Fruit fly (Drosophila melanogaster) whole organism, wandering third instar larva: Measurements from ENCODE around the gene Cap-D3.

ENCODE experiments used
- CG32264 ChIP-seq: fragments of 200-800 bp; sonication (Bioruptor generic); optimal IDR thresholded peaks from 2 replicates; lab custom pipeline; 2016; ENCODE audit warnings: missing biosample characterization, missing genetic modification characterization
- CG9705 ChIP-seq: fragments of 200-800 bp; sonication (Bioruptor generic); optimal IDR thresholded peaks from 2 replicates; lab custom pipeline; 2018; ENCODE audit warnings: missing biosample characterization, mild to moderate bottlenecking, missing genetic modification characterization
- Dfd ChIP-seq: fragments of >200 bp; optimal IDR thresholded peaks from 2 replicates; lab custom pipeline; 2017; ENCODE audit warnings: missing biosample characterization, missing genetic modification characterization
- Dif ChIP-seq: fragments of 200-275, 200-300 bp; sonication (Bioruptor generic); optimal IDR thresholded peaks from 2 replicates; lab custom pipeline; 2018; ENCODE audit warnings: missing biosample characterization, missing genetic modification characterization; ENCODE audit not compliant: partially characterized antibody
- GATAd ChIP-seq: sonication (Bioruptor generic); optimal IDR thresholded peaks from 2 replicates; lab custom pipeline; 2016; ENCODE audit warnings: missing biosample characterization, missing genetic modification characterization
- Hnf4 ChIP-seq: fragments of 200-800 bp; sonication (Bioruptor generic); optimal IDR thresholded peaks from 2 replicates; lab custom pipeline; 2016; ENCODE audit warnings: missing biosample characterization, mild to moderate bottlenecking, missing genetic modification characterization
- Myc ChIP-seq: fragments of >200 bp; optimal IDR thresholded peaks from 2 replicates; lab custom pipeline; 2017
- N ChIP-seq: fragments of >200 bp; optimal IDR thresholded peaks from 2 replicates; lab custom pipeline; 2018; ENCODE audit warnings: missing biosample characterization, missing external identifiers, missing genetic modification characterization
- OdsH ChIP-seq: fragments of 200-800 bp; sonication (Bioruptor generic); optimal IDR thresholded peaks from 2 replicates; lab custom pipeline; 2016; ENCODE audit warnings: missing biosample characterization, mild to moderate bottlenecking, missing genetic modification characterization
- Rel ChIP-seq, 2 experiments: fragments of 200-800 bp; sonication (Bioruptor generic) in 1 of 2; optimal IDR thresholded peaks; 2 replicates in 1 of 2; 3 replicates in 1 of 2; lab custom pipeline; 2016 to 2019; ENCODE audit warnings: mild to moderate bottlenecking in 2 of 2, missing biosample characterization in 2 of 2, missing genetic modification characterization in 2 of 2, moderate library complexity in 1 of 2
- Vsx2 ChIP-seq: fragments of 200-300, 225-300 bp; sonication (Bioruptor generic); optimal IDR thresholded peaks from 2 replicates; lab custom pipeline; 2018; ENCODE audit warnings: missing biosample characterization, missing genetic modification characterization; ENCODE audit not compliant: partially characterized antibody
- br ChIP-seq: fragments of 200-800 bp; sonication (Bioruptor generic); optimal IDR thresholded peaks from 2 replicates; lab custom pipeline; 2016; ENCODE audit warnings: missing biosample characterization, missing genetic modification characterization
- brk ChIP-seq: fragments of 200-800 bp; sonication (Bioruptor generic); optimal IDR thresholded peaks from 2 replicates; lab custom pipeline; 2016; ENCODE audit warnings: missing biosample characterization, mild to moderate bottlenecking, missing genetic modification characterization
- dl ChIP-seq, 2 experiments: fragments of 175-275, 200-275 bp in 1 of 2; fragments of 200-275 bp in 1 of 2; sonication (Bioruptor generic); optimal IDR thresholded peaks; lab custom pipeline; 2018; ENCODE audit warnings: mild to moderate bottlenecking in 2 of 2, missing biosample characterization in 2 of 2, missing genetic modification characterization in 2 of 2, moderate library complexity in 2 of 2; ENCODE audit not compliant: partially characterized antibody in 2 of 2, insufficient read depth in 1 of 2
- foxo ChIP-seq, 2 experiments: fragments of 200-800 bp; sonication (Bioruptor generic); optimal IDR thresholded peaks; 2 replicates in 1 of 2; 3 replicates in 1 of 2; lab custom pipeline; 2016 to 2017; ENCODE audit warnings: missing biosample characterization in 2 of 2, missing genetic modification characterization in 2 of 2
- fru ChIP-seq: fragments of 200-800 bp; sonication (Bioruptor generic); optimal IDR thresholded peaks from 3 replicates; lab custom pipeline; 2016; ENCODE audit warnings: missing biosample characterization, mild to moderate bottlenecking, missing genetic modification characterization
- jim ChIP-seq: fragments of 175-275, 200-325 bp; sonication (Bioruptor generic); optimal IDR thresholded peaks from 2 replicates; lab custom pipeline; 2016; ENCODE audit warnings: missing biosample characterization, mild to moderate bottlenecking, missing genetic modification characterization
- lola ChIP-seq: fragments of >200 bp; optimal IDR thresholded peaks from 2 replicates; lab custom pipeline; 2017; ENCODE audit warnings: missing biosample characterization, missing genetic modification characterization
- pan ChIP-seq: fragments of >200 bp; optimal IDR thresholded peaks from 2 replicates; lab custom pipeline; 2017
- psq ChIP-seq: fragments of 200-800 bp; sonication (Bioruptor generic); optimal IDR thresholded peaks from 3 replicates; lab custom pipeline; 2017; ENCODE audit warnings: missing biosample characterization, mild to moderate bottlenecking, missing genetic modification characterization, moderate library complexity
- rgr ChIP-seq: fragments of 200-800 bp; sonication (Bioruptor generic); optimal IDR thresholded peaks from 3 replicates; lab custom pipeline; 2016; ENCODE audit warnings: missing biosample characterization, mild to moderate bottlenecking, missing genetic modification characterization
- sage ChIP-seq: fragments of 200-800 bp; sonication (Bioruptor generic); optimal IDR thresholded peaks from 2 replicates; lab custom pipeline; 2016; ENCODE audit warnings: missing biosample characterization, mild to moderate bottlenecking, missing genetic modification characterization
- tai ChIP-seq: sonication (Bioruptor generic); optimal IDR thresholded peaks from 2 replicates; lab custom pipeline; 2016; ENCODE audit warnings: missing biosample characterization, missing genetic modification characterization
- usp ChIP-seq: fragments of >200 bp; optimal IDR thresholded peaks from 2 replicates; lab custom pipeline; 2017; ENCODE audit warnings: missing biosample characterization, missing genetic modification characterization
- woc ChIP-seq: sonication (Bioruptor generic); optimal IDR thresholded peaks from 2 replicates; lab custom pipeline; 2016; ENCODE audit warnings: missing biosample characterization, mild to moderate bottlenecking, missing genetic modification characterization

Gene Cap-D3

dm6 chr2L:5546518-5547287, 21.0 kb downstream of the Cap-D3 start, which contains the start of gene Oscillin (continued):
- TF ChIP-seq N (GFP tag; lab: Kevin White, UChicago), result no peak

- TF ChIP-seq GATAd (GFP tag; lab: Kevin White, UChicago) (no peak), OdsH (GFP tag; lab: Kevin White, UChicago) (no peak), rgr (GFP tag; lab: Kevin White, UChicago) (peak; percentile 67), Dif (GFP tag; lab: Kevin White, UChicago) (peak; percentile 13)
Observed at dm6 chr2L:5547288-5547777, 21.6 kb downstream of the Cap-D3 start.

dm6 chr2L:5550735-5551134, 25.0 kb downstream of the Cap-D3 start, which contains the start of gene CG14014:
Gene CG14014, minus strand, starts transcription at chr2L:5550835.
- no peak for TF ChIP-seq CG32264 (GFP tag; lab: Kevin White, UChicago)
- TF ChIP-seq lola (GFP tag; lab: Kevin White, UChicago), result no peak
- TF ChIP-seq sage (GFP tag; lab: Kevin White, UChicago), result no peak
- no peak for TF ChIP-seq usp
- no peak for TF ChIP-seq Vsx2

dm6 chr2L:5551538-5551937, 25.8 kb downstream of the Cap-D3 start, which contains the start of gene CG18269:
Gene CG18269, plus strand, starts transcription at chr2L:5551838.
- TF ChIP-seq dl (GFP tag; optimal IDR thresholded peaks at IDR 0.05; lab: Kevin White, UChicago; ENCODE audit: insufficient read depth in 1 of 2, partially characterized antibody in 2 of 2), result no peak
- TF ChIP-seq Myc (lab: Kevin White, UChicago), result no peak
- TF ChIP-seq Dfd (GFP tag; lab: Kevin White, UChicago), result no peak
- TF ChIP-seq pan (lab: Kevin White, UChicago), result no peak
- TF ChIP-seq tai (GFP tag; lab: Kevin White, UChicago), result no peak
- TF ChIP-seq psq, result no peak
- no peak for TF ChIP-seq CG9705 (GFP tag; lab: Kevin White, UChicago)
- no peak for TF ChIP-seq br (GFP tag; lab: Kevin White, UChicago)
- TF ChIP-seq brk, result no peak
- no peak for TF ChIP-seq foxo (GFP tag; optimal IDR thresholded peaks at IDR 0.05; lab: Kevin White, UChicago)
- TF ChIP-seq, all 38 proteins: peak for 0

- TF ChIP-seq foxo (GFP tag; optimal IDR thresholded peaks at IDR 0.05; lab: Kevin White, UChicago) (no peak), Rel (GFP tag; optimal IDR thresholded peaks at IDR 0.05; lab: Kevin White, UChicago) (no peak), Rel (tag; optimal IDR thresholded peaks at IDR 0.05; lab: Kevin White, UChicago) (no peak), Dif (GFP tag; lab: Kevin White, UChicago) (no peak), lola (GFP tag; lab: Kevin White, UChicago) (no peak), br (GFP tag; lab: Kevin White, UChicago) (no peak), GATAd (GFP tag; lab: Kevin White, UChicago) (no peak), OdsH (GFP tag; lab: Kevin White, UChicago) (no peak), woc (GFP tag; lab: Kevin White, UChicago) (no peak)
Observed at dm6 chr2L:5553750-5554149, 28.0 kb downstream of the Cap-D3 start, which contains the start of the genes CG14013 and CG14017. Gene CG14013, minus strand, starts transcription at chr2L:5553850. Gene CG14017, plus strand, starts transcription at chr2L:5553897.

dm6 chr2L:5554818-5555217, 29.1 kb downstream of the Cap-D3 start, which contains the start of gene GluRIIA:
Gene GluRIIA, plus strand, starts transcription at chr2L:5555072.
- TF ChIP-seq rgr (GFP tag; lab: Kevin White, UChicago) (no peak), jim (GFP tag; lab: Kevin White, UChicago) (no peak), Dif (GFP tag; lab: Kevin White, UChicago) (no peak), woc (GFP tag; lab: Kevin White, UChicago) (no peak), Rel (GFP tag; optimal IDR thresholded peaks at IDR 0.05; lab: Kevin White, UChicago) (no peak), Rel (tag; optimal IDR thresholded peaks at IDR 0.05; lab: Kevin White, UChicago) (no peak), fru (GFP tag; lab: Kevin White, UChicago) (no peak), Hnf4 (GFP tag; lab: Kevin White, UChicago) (no peak), pan (lab: Kevin White, UChicago) (no peak), CG32264 (GFP tag; lab: Kevin White, UChicago) (no peak)
- TF ChIP-seq, all 38 proteins: peak for 0
